Fruit fly (Drosophila melanogaster) whole organism, embryonic: ENCODE measurements around the gene yellow-f.

Experiments
- Ada2b ChIP-seq: fragments of 200-800 bp; sonication (Bioruptor generic); IDR thresholded peaks from 2 replicates; pipeline ENCODE4 v1.3.6; 2022; ENCODE audit warnings: missing biosample characterization, missing genetic modification characterization
- CG1233 ChIP-seq: fragments of 200-800 bp; sonication (Bioruptor generic); optimal IDR thresholded peaks from 4 replicates; lab custom pipeline; 2018; ENCODE audit warnings: missing biosample characterization, mild to moderate bottlenecking, missing genetic modification characterization
- CG12942 ChIP-seq: fragments of 200-800 bp; sonication (Bioruptor generic); optimal IDR thresholded peaks from 3 replicates; lab custom pipeline; 2016; ENCODE audit warnings: missing biosample characterization, missing genetic modification characterization
- CG1529 ChIP-seq: fragments of 200-800 bp; sonication (Bioruptor generic); optimal IDR thresholded peaks from 3 replicates; lab custom pipeline; 2018; ENCODE audit warnings: missing biosample characterization, missing genetic modification characterization
- CG15479 ChIP-seq: fragments of 200-800 bp; sonication (Bioruptor generic); optimal IDR thresholded peaks from 3 replicates; lab custom pipeline; 2019; ENCODE audit warnings: missing biosample characterization, mild to moderate bottlenecking, missing genetic modification characterization, moderate library complexity
- CG17385 ChIP-seq: fragments of 200-800 bp; sonication (Bioruptor generic); optimal IDR thresholded peaks from 3 replicates; lab custom pipeline; 2018; ENCODE audit warnings: missing biosample characterization, mild to moderate bottlenecking, missing genetic modification characterization
- CG18599 ChIP-seq: fragments of 200-800 bp; sonication (Bioruptor generic); optimal IDR thresholded peaks from 3 replicates; lab custom pipeline; 2017; ENCODE audit warnings: missing biosample characterization, missing genetic modification characterization, mild to moderate bottlenecking, moderate library complexity, missing genetic modification reagents
- CG30431 ChIP-seq: fragments of 200-800 bp; sonication (Bioruptor generic); optimal IDR thresholded peaks from 2 replicates; lab custom pipeline; 2017; ENCODE audit warnings: missing biosample characterization, missing genetic modification characterization
- CG31365 ChIP-seq: fragments of 200-800 bp; sonication (Bioruptor generic); optimal IDR thresholded peaks from 2 replicates; lab custom pipeline; 2018; ENCODE audit warnings: missing biosample characterization, mild to moderate bottlenecking, missing genetic modification characterization
- CG31388 ChIP-seq: fragments of 200-800 bp; sonication (Bioruptor generic); optimal IDR thresholded peaks from 2 replicates; lab custom pipeline; 2016; ENCODE audit warnings: missing biosample characterization, missing genetic modification characterization
- CG32767 ChIP-seq: fragments of 200-800 bp; sonication (Bioruptor generic); IDR thresholded peaks from 2 replicates; pipeline ENCODE4 v1.3.6; 2022; ENCODE audit warnings: missing biosample characterization, missing genetic modification characterization
- CG32772 ChIP-seq: fragments of 200-800 bp; sonication (Bioruptor generic); IDR thresholded peaks from 2 replicates; pipeline ENCODE4 v1.3.6; 2022; ENCODE audit warnings: missing biosample characterization, missing genetic modification characterization
- CG34224 ChIP-seq: fragments of 200-800 bp; sonication (Bioruptor generic); IDR thresholded peaks from 3 replicates; pipeline ENCODE4 v1.3.6; 2022; ENCODE audit warnings: missing biosample characterization, missing genetic modification characterization; ENCODE audit not compliant: partially characterized antibody
- CG34376 ChIP-seq: fragments of 200-800 bp; sonication (Bioruptor generic); optimal IDR thresholded peaks from 2 replicates; lab custom pipeline; 2018; ENCODE audit warnings: missing biosample characterization, mild to moderate bottlenecking, missing genetic modification characterization
- CG4617 ChIP-seq: fragments of 200-800 bp; sonication (Bioruptor generic); optimal IDR thresholded peaks from 3 replicates; lab custom pipeline; 2016; ENCODE audit warnings: missing biosample characterization, missing genetic modification characterization, borderline replicate concordance
- Dbx ChIP-seq: fragments of 200-800 bp; sonication (Bioruptor generic); IDR thresholded peaks from 3 replicates; pipeline ENCODE4 v1.3.6; 2022; ENCODE audit warnings: missing biosample characterization, missing genetic modification characterization
- Dref ChIP-seq: fragments of 200-800 bp; sonication (Bioruptor generic); IDR thresholded peaks from 2 replicates; pipeline ENCODE4 v1.3.6; 2022; ENCODE audit warnings: missing biosample characterization, missing genetic modification characterization
- E2f1 ChIP-seq: fragments of 200-800 bp; sonication (Bioruptor generic); IDR thresholded peaks from 2 replicates; pipeline ENCODE4 v1.3.6; 2022; ENCODE audit warnings: missing biosample characterization, missing genetic modification characterization
- Elba2 ChIP-seq: fragments of 200-800 bp; sonication (Bioruptor generic); optimal IDR thresholded peaks from 3 replicates; lab custom pipeline; 2016; ENCODE audit warnings: missing biosample characterization, missing genetic modification characterization
- HLH54F ChIP-seq: fragments of 200-800 bp; sonication (Bioruptor generic); optimal IDR thresholded peaks from 3 replicates; lab custom pipeline; 2016; ENCODE audit warnings: missing biosample characterization, missing genetic modification characterization
- Hey ChIP-seq: fragments of 200-800 bp; sonication (Bioruptor generic); optimal IDR thresholded peaks from 3 replicates; lab custom pipeline; 2018; ENCODE audit warnings: missing biosample characterization, mild to moderate bottlenecking, missing genetic modification characterization
- HmgZ ChIP-seq: fragments of 200-800 bp; sonication (Bioruptor generic); optimal IDR thresholded peaks from 2 replicates; lab custom pipeline; 2018; ENCODE audit warnings: missing biosample characterization, mild to moderate bottlenecking, missing genetic modification characterization
- Hmx ChIP-seq: fragments of 200-800 bp; sonication (Bioruptor generic); optimal IDR thresholded peaks from 2 replicates; lab custom pipeline; 2016; ENCODE audit warnings: missing biosample characterization, missing genetic modification characterization
- MESR4 ChIP-seq: fragments of 200-800 bp; sonication (Bioruptor generic); optimal IDR thresholded peaks from 2 replicates; lab custom pipeline; 2018; ENCODE audit warnings: missing biosample characterization, mild to moderate bottlenecking, missing genetic modification characterization, moderate library complexity
- Med ChIP-seq: fragments of 200-800 bp; sonication (Bioruptor generic); peaks from one replicate; lab custom pipeline; 2016; ENCODE audit warnings: missing biosample characterization, missing genetic modification characterization, mild to moderate bottlenecking, inconsistent platforms, moderate library complexity
- NFAT ChIP-seq: fragments of 200-800 bp; sonication (Bioruptor generic); IDR thresholded peaks from 2 replicates; pipeline ENCODE4 v1.3.6; 2022; ENCODE audit warnings: missing biosample characterization, missing genetic modification characterization
- Opbp ChIP-seq: fragments of 200-800 bp; sonication (Bioruptor generic); IDR thresholded peaks from 3 replicates; pipeline ENCODE4 v1.3.6; 2022; ENCODE audit warnings: missing biosample characterization, missing genetic modification characterization; ENCODE audit not compliant: partially characterized antibody
- Ptx1 ChIP-seq: fragments of 200-800 bp; sonication (Bioruptor generic); IDR thresholded peaks from 2 replicates; pipeline ENCODE4 v1.3.6; 2022; ENCODE audit warnings: missing biosample characterization, missing genetic modification characterization
- Rfx ChIP-seq: fragments of 200-800 bp; sonication (Bioruptor generic); IDR thresholded peaks from 2 replicates; pipeline ENCODE4 v1.3.6; 2022; ENCODE audit warnings: missing biosample characterization, missing genetic modification characterization
- Xrp1 ChIP-seq: fragments of 200-800 bp; sonication (Bioruptor generic); IDR thresholded peaks from 2 replicates; pipeline ENCODE4 v1.3.6; 2022; ENCODE audit warnings: missing biosample characterization, missing genetic modification characterization
- al ChIP-seq: fragments of 200-800 bp; sonication (Bioruptor generic); IDR thresholded peaks from 2 replicates; pipeline ENCODE4 v1.3.6; 2022; ENCODE audit warnings: missing biosample characterization, missing genetic modification characterization
- bcd ChIP-seq: fragments of 200-800 bp; sonication (Bioruptor generic); optimal IDR thresholded peaks from 2 replicates; lab custom pipeline; 2017; ENCODE audit warnings: missing biosample characterization, mild to moderate bottlenecking, missing genetic modification characterization
- chinmo ChIP-seq: fragments of 200-800 bp; sonication (Bioruptor generic); IDR thresholded peaks from 4 replicates; pipeline ENCODE4 v1.3.6; 2022; ENCODE audit warnings: missing biosample characterization, missing genetic modification characterization; ENCODE audit not compliant: partially characterized antibody
- chn ChIP-seq: fragments of 200-800 bp; sonication (Bioruptor generic); optimal IDR thresholded peaks from 2 replicates; lab custom pipeline; 2016; ENCODE audit warnings: missing biosample characterization, missing genetic modification characterization
- dpn ChIP-seq, 2 experiments: fragments of 200-800 bp; sonication (Bioruptor generic); optimal IDR thresholded peaks; 3 replicates each; lab custom pipeline; 2016; ENCODE audit warnings: missing biosample characterization in 2 of 2, missing genetic modification characterization in 2 of 2
- exex ChIP-seq: fragments of 200-800 bp; sonication (Bioruptor generic); optimal IDR thresholded peaks from 4 replicates; lab custom pipeline; 2018; ENCODE audit warnings: missing biosample characterization, mild to moderate bottlenecking, missing genetic modification characterization, moderate library complexity
- fu2 ChIP-seq: fragments of 200-800 bp; sonication (Bioruptor generic); optimal IDR thresholded peaks from 2 replicates; lab custom pipeline; 2016; ENCODE audit warnings: missing biosample characterization, missing genetic modification characterization
- gce ChIP-seq: fragments of 200-800 bp; sonication (Bioruptor generic); IDR thresholded peaks from 3 replicates; pipeline ENCODE4 v1.3.6; 2022; ENCODE audit warnings: missing biosample characterization, missing genetic modification characterization
- hb ChIP-seq: fragments of 200-800 bp; sonication (Bioruptor generic); IDR thresholded peaks from 3 replicates; pipeline ENCODE4 v1.3.6; 2022; ENCODE audit warnings: missing biosample characterization, missing genetic modification characterization; ENCODE audit not compliant: partially characterized antibody
- hkb ChIP-seq, 2 experiments: fragments of 200-800 bp in 1 of 2; fragments of >200 bp in 1 of 2; sonication (Bioruptor generic) in 1 of 2; IDR thresholded peaks in 1 of 2; optimal IDR thresholded peaks in 1 of 2; 2 replicates each; pipeline versions ENCODE4 v1.3.6 to Lab custom; 2017 to 2022; ENCODE audit warnings: missing biosample characterization in 1 of 2, missing genetic modification characterization in 1 of 2
- hth ChIP-seq: fragments of >200 bp; optimal IDR thresholded peaks from 2 replicates; lab custom pipeline; 2017; ENCODE audit warnings: inconsistent platforms
- kni ChIP-seq: fragments of 200-800 bp; sonication (Bioruptor generic); optimal IDR thresholded peaks from 3 replicates; lab custom pipeline; 2017; ENCODE audit warnings: mild to moderate bottlenecking, missing biosample characterization, missing genetic modification reagents, missing genetic modification characterization
- maf-S ChIP-seq: fragments of 200-800 bp; sonication (Bioruptor generic); optimal IDR thresholded peaks from 2 replicates; lab custom pipeline; 2016; ENCODE audit warnings: missing biosample characterization, missing genetic modification characterization
- oc ChIP-seq: fragments of 200-800 bp; sonication (Bioruptor generic); optimal IDR thresholded peaks from 2 replicates; lab custom pipeline; 2018; ENCODE audit warnings: missing biosample characterization, mild to moderate bottlenecking, missing genetic modification characterization, moderate library complexity
- prd ChIP-seq, 3 experiments: fragments of >200 bp in 2 of 3; fragments of 200-800 bp in 1 of 3; sonication (Bioruptor generic) in 1 of 3; optimal IDR thresholded peaks in 2 of 3; IDR thresholded peaks in 1 of 3; 2 replicates in 2 of 3; 3 replicates in 1 of 3; pipeline versions ENCODE4 v1.3.6 to Lab custom; 2017 to 2022; ENCODE audit warnings: missing biosample characterization in 1 of 3, missing genetic modification characterization in 1 of 3
- pum ChIP-seq: fragments of 200-800 bp; sonication (Bioruptor generic); optimal IDR thresholded peaks from 2 replicates; lab custom pipeline; 2016; ENCODE audit warnings: missing biosample characterization, missing genetic modification characterization
- ranshi ChIP-seq: fragments of 200-800 bp; sonication (Bioruptor generic); IDR thresholded peaks from 2 replicates; pipeline ENCODE4 v1.3.6; 2022; ENCODE audit warnings: missing biosample characterization, missing genetic modification characterization
- sens ChIP-seq: fragments of 200-800 bp; sonication (Bioruptor generic); peaks from one replicate; lab custom pipeline; 2016; ENCODE audit warnings: missing biosample characterization, missing genetic modification characterization
- sr ChIP-seq: fragments of 200-800 bp; sonication (Bioruptor generic); IDR thresholded peaks from 3 replicates; pipeline ENCODE4 v1.3.6; 2022; ENCODE audit warnings: missing biosample characterization, missing genetic modification characterization

Gene yellow-f

dm6 chr3R:13012990-13013389 is 20.0 kb upstream of the yellow-f start (continued):
- TF ChIP-seq CG17385 (GFP tag; lab: Kevin White, UChicago) (peak; percentile 3), Dbx (GFP tag; lab: Robert Waterston, UW) (0 out of 3 replicates have a peak, but pooled peaks have one; percentile 39), ranshi (GFP tag; lab: Robert Waterston, UW) (no peak), fu2 (GFP tag; lab: Kevin White, UChicago) (no peak), chinmo (GFP tag; lab: Robert Waterston, UW) (peak; percentile 4; the same call in 1 of the 4 replicates), CG4617 (GFP tag; lab: Kevin White, UChicago) (no peak), Med (GFP tag; lab: Kevin White, UChicago) (peak; percentile 74), CG31365 (tag; lab: Kevin White, UChicago) (no peak), gce (peak; percentile 25; the same call in 1 of the 3 replicates), CG32767 (peak; percentile 58; the same call in 1 of the 2 replicates), CG31388 (GFP tag; lab: Kevin White, UChicago) (no peak), prd (optimal IDR thresholded peaks at IDR 0.05; lab: Kevin White, UChicago) (no peak), prd (GFP tag; IDR thresholded peaks at IDR 0.05; lab: Robert Waterston, UW) (no peak), Rfx (no peak), kni (GFP tag; lab: Kevin White, UChicago) (peak; percentile 24), al (no peak), Opbp (0 out of 3 replicates have a peak, but pooled peaks have one; percentile 24)

- peak; percentile 58 for TF ChIP-seq E2f1 (GFP tag; lab: Robert Waterston, UW)
- TF ChIP-seq CG15479 = peak; percentile 91
- peak; percentile 65 for TF ChIP-seq Xrp1 (GFP tag; lab: Robert Waterston, UW)
- peak; percentile 73 for TF ChIP-seq CG18599 (GFP tag; lab: Kevin White, UChicago)
- TF ChIP-seq MESR4 (GFP tag; lab: Kevin White, UChicago) = peak; percentile 32
- peak; percentile 77 for TF ChIP-seq Ada2b
- peak; percentile 66 for TF ChIP-seq CG1233 (GFP tag; lab: Kevin White, UChicago)
- peak; percentile 12 for TF ChIP-seq Hey (tag; lab: Kevin White, UChicago)
- no peak for TF ChIP-seq hkb (optimal IDR thresholded peaks at IDR 0.05; lab: Kevin White, UChicago)
- TF ChIP-seq hkb (GFP tag; IDR thresholded peaks at IDR 0.05; lab: Robert Waterston, UW) = peak; percentile 60
- no peak for TF ChIP-seq hb (GFP tag; lab: Robert Waterston, UW)
- no peak for TF ChIP-seq hth (lab: Kevin White, UChicago)
- peak; percentile 64 for TF ChIP-seq maf-S (GFP tag; lab: Kevin White, UChicago)
- no peak for TF ChIP-seq CG34376
- TF ChIP-seq sr = peak; percentile 74; the same call in 2 of the 3 replicates
- TF ChIP-seq Dref (GFP tag; lab: Robert Waterston, UW) = no peak
- TF ChIP-seq oc (tag; lab: Kevin White, UChicago) = peak; percentile 58
- no peak for TF ChIP-seq Hmx
- TF ChIP-seq dpn (GFP tag; optimal IDR thresholded peaks at IDR 0.05; lab: Kevin White, UChicago) = peak; percentile 73 to 75
- TF ChIP-seq Opbp = no peak
- peak; percentile 77 for TF ChIP-seq Ptx1
- peak; percentile 1 for TF ChIP-seq CG30431 (GFP tag; lab: Kevin White, UChicago)
- TF ChIP-seq fu2 (GFP tag; lab: Kevin White, UChicago) = peak; percentile 53
- TF ChIP-seq bcd (GFP tag; lab: Kevin White, UChicago) = peak; percentile 63
- peak; percentile 49 for TF ChIP-seq CG12942
- TF ChIP-seq exex (tag; lab: Kevin White, UChicago) = no peak
- TF ChIP-seq HLH54F (GFP tag; lab: Kevin White, UChicago) = peak; percentile 55
- no peak for TF ChIP-seq kni (GFP tag; lab: Kevin White, UChicago)
- TF ChIP-seq NFAT (GFP tag; lab: Robert Waterston, UW) = peak; percentile 58
- TF ChIP-seq CG34224 (GFP tag; lab: Robert Waterston, UW) = no peak
- peak; percentile 72 for TF ChIP-seq CG32772 (GFP tag; lab: Robert Waterston, UW)
- TF ChIP-seq Elba2 (GFP tag; lab: Kevin White, UChicago) = no peak
- peak; percentile 84 for TF ChIP-seq sens (GFP tag; lab: Kevin White, UChicago)
- TF ChIP-seq HmgZ (tag; lab: Kevin White, UChicago) = no peak
- peak; percentile 40 for TF ChIP-seq pum (GFP tag; lab: Kevin White, UChicago)
- TF ChIP-seq CG1529 = no peak
- TF ChIP-seq chn = peak; percentile 72
These were observed 19.4 kb upstream of the yellow-f start for dm6 chr3R:13012351-13012750.
